Worm (Caenorhabditis elegans) whole organism, L4/young adult: ENCODE results near the gene lbp-3.

Experiments used
- W03F9.2 ChIP-seq: fragments of 150-350 bp; optimal IDR thresholded peaks from 2 replicates; lab custom pipeline; 2014; ENCODE audit warnings: missing biosample characterization, missing genetic modification characterization
- dao-5 ChIP-seq: sonication (generic microtip); optimal IDR thresholded peaks from 2 replicates; lab custom pipeline; 2016; ENCODE audit warnings: missing genotype, missing genetic modification characterization, moderate library complexity, missing compliant biosample characterization
- him-1 ChIP-seq: sonication (generic microtip); optimal IDR thresholded peaks from 2 replicates; lab custom pipeline; 2016; ENCODE audit warnings: missing genotype, missing genetic modification reagents, missing genetic modification characterization, missing compliant biosample characterization

DNA sequence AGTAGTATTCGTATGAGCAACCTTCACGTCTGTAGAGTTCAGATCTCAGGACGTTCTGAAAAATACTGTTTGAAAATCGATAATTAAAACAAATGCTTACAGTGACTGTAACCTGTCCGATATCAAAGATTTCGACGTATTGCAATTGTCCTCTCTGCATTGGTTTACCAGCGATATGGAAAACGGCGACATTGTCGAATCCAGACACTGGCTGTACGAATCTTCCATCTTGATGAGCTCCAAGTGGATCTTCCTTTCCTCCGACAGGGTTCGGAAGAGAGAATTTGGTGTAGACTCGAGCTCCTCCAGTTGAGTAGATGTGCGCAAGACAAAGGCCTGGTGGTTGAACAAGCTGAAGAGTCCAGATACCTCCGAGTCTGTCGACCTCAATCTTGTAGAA lies 28.5 kb upstream of the lbp-3 start:
- no peak for TF ChIP-seq W03F9.2 (tag; lab: Kevin White, UChicago)
- no peak for TF ChIP-seq him-1 (tag; lab: Kevin White, UChicago)
- TF ChIP-seq dao-5 (tag; lab: Kevin White, UChicago), result no peak
